Worm (Caenorhabditis elegans): ENCODE results near the gene K08H10.10.

The K08H10.10 gene

ce11 chrV:10044735-10045134, 43.9 kb downstream of the K08H10.10 start:
- peak; percentile 69 for TF ChIP-seq pha-4 (tag; optimal IDR thresholded peaks at IDR 0.05)
- no peak for TF ChIP-seq lin-15B (tag; optimal IDR thresholded peaks at IDR 0.05)

ce11 chrV:10046503-10046902, 45.6 kb downstream of the K08H10.10 start:
- TF ChIP-seq unc-62 (GFP tag; optimal IDR thresholded peaks at IDR 0.05), result no peak
- TF ChIP-seq mml-1 (tag; optimal IDR thresholded peaks at IDR 0.05), result no peak
- TF ChIP-seq fkh-10 (GFP tag; optimal IDR thresholded peaks at IDR 0.05), result no peak
- peak; percentile 17 for TF ChIP-seq nfya-1 (tag; optimal IDR thresholded peaks at IDR 0.05; ENCODE audit: insufficient read depth)
- no peak for TF ChIP-seq hmg-11 (tag; optimal IDR thresholded peaks at IDR 0.05)
- TF ChIP-seq pqm-1 (tag; optimal IDR thresholded peaks at IDR 0.05), result no peak
- no peak for TF ChIP-seq ceh-16 (tag; optimal IDR thresholded peaks at IDR 0.05)
- TF ChIP-seq nhr-25 (tag; optimal IDR thresholded peaks at IDR 0.05), result peak; percentile 55
- peak; percentile 21 for TF ChIP-seq pha-4 (tag; optimal IDR thresholded peaks at IDR 0.05)

ce11 chrV:10047189-10047588, 46.3 kb downstream of the K08H10.10 start:
- no peak for TF ChIP-seq elt-2 (tag; optimal IDR thresholded peaks at IDR 0.05)
- peak; percentile 71 for TF ChIP-seq ama-1 (optimal IDR thresholded peaks at IDR 0.05)

ce11 chrV:10049192-10049816, 48.4 kb downstream of the K08H10.10 start:
- peak; percentile 3 for TF ChIP-seq nfya-1 (tag; optimal IDR thresholded peaks at IDR 0.05; ENCODE audit: insufficient read depth)

- TF ChIP-seq nhr-23 (tag; optimal IDR thresholded peaks at IDR 0.05), result no peak
- no peak for TF ChIP-seq sea-2 (GFP tag; optimal IDR thresholded peaks at IDR 0.05)
- no peak for TF ChIP-seq nhr-12 (tag; optimal IDR thresholded peaks at IDR 0.05)
- no peak for TF ChIP-seq nhr-25 (tag; optimal IDR thresholded peaks at IDR 0.05)
- TF ChIP-seq nhr-28 (tag; optimal IDR thresholded peaks at IDR 0.05), result no peak
- no peak for TF ChIP-seq fkh-2 (tag; optimal IDR thresholded peaks at IDR 0.05)
- TF ChIP-seq ceh-9 (tag; optimal IDR thresholded peaks at IDR 0.05), result no peak
- no peak for TF ChIP-seq ztf-11 (tag; optimal IDR thresholded peaks at IDR 0.05)
- no peak for TF ChIP-seq zag-1 (tag; optimal IDR thresholded peaks at IDR 0.05)
- TF ChIP-seq ama-1 (optimal IDR thresholded peaks at IDR 0.05), result no peak
- TF ChIP-seq nhr-77 (tag; optimal IDR thresholded peaks at IDR 0.05), result no peak
- TF ChIP-seq nhr-11 (tag; optimal IDR thresholded peaks at IDR 0.05), result no peak
Observed at ce11 chrV:10051855-10052254, 51.0 kb downstream of the K08H10.10 start, which contains the start of gene str-118. str-118 (plus strand) TSS chrV:10052155.
